Worm (Caenorhabditis elegans): ENCODE data around the gene ceh-54.

Gene ceh-54

DNA sequence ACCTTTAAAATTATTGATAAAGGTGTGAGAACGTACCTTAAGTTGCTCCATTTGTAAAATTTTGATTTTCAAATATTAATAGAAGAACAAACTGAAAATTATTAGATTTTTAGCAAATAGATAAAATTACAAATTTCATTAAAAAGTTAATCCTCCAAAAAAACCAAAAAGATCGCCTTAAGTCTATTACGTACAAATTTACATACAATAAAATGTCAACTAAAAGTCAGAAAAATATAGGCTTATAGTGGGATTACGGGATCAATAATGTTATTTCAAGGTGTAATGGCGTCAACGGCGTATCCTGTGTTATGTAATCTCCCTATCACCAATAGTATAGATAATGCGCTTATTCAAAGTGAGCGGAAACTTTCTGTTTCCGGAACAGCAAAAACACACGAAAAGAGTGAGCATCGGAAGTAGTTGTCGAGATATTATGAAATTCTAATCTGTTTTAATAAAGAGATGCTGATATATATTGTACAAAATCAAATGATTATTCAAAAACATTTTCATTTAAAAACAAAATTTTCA, at the start of gene ceh-54:
Gene ceh-54, minus strand, starts transcription at position 51 of the 534 bp plus-strand sequence.
- TF ChIP-seq egl-27 (tag; optimal IDR thresholded peaks at IDR 0.05) (no peak), snpc-4 (tag; optimal IDR thresholded peaks at IDR 0.05) (no peak), tbx-2 (tag; optimal IDR thresholded peaks at IDR 0.05) (no peak), nhr-28 (tag; optimal IDR thresholded peaks at IDR 0.05) (no peak), nhr-237 (tag; optimal IDR thresholded peaks at IDR 0.05) (no peak), ceh-82 (tag; optimal IDR thresholded peaks at IDR 0.05) (no peak), jun-1 (tag; optimal IDR thresholded peaks at IDR 0.05) (no peak), lin-39 (tag; optimal IDR thresholded peaks at IDR 0.05) (no peak), pqm-1 (tag; optimal IDR thresholded peaks at IDR 0.05) (no peak), R02D3.7 (tag; optimal IDR thresholded peaks at IDR 0.05) (no peak), nhr-43 (tag; optimal IDR thresholded peaks at IDR 0.05; ENCODE audit: poor library complexity, severe bottlenecking) (no peak), nhr-11 (tag; optimal IDR thresholded peaks at IDR 0.05) (no peak), mdl-1 (tag; optimal IDR thresholded peaks at IDR 0.05) (no peak), pha-4 (tag; optimal IDR thresholded peaks at IDR 0.05) (no peak)

- peak; percentile 4 for TF ChIP-seq jun-1 (tag; optimal IDR thresholded peaks at IDR 0.05)
- peak; percentile 2 for TF ChIP-seq nhr-43 (tag; optimal IDR thresholded peaks at IDR 0.05; ENCODE audit: poor library complexity, severe bottlenecking)
- TF ChIP-seq nhr-237 (tag; optimal IDR thresholded peaks at IDR 0.05) = no peak
- TF ChIP-seq elt-2 (tag; optimal IDR thresholded peaks at IDR 0.05) = peak; percentile 63
- TF ChIP-seq pqm-1 (tag; optimal IDR thresholded peaks at IDR 0.05) = peak; percentile 95
Measured at ce11 chrX:6240640-6241033, 46.6 kb upstream of the ceh-54 start, which contains the start of gene got-2.2. Gene got-2.2, plus strand, starts transcription at chrX:6240983.

DNA sequence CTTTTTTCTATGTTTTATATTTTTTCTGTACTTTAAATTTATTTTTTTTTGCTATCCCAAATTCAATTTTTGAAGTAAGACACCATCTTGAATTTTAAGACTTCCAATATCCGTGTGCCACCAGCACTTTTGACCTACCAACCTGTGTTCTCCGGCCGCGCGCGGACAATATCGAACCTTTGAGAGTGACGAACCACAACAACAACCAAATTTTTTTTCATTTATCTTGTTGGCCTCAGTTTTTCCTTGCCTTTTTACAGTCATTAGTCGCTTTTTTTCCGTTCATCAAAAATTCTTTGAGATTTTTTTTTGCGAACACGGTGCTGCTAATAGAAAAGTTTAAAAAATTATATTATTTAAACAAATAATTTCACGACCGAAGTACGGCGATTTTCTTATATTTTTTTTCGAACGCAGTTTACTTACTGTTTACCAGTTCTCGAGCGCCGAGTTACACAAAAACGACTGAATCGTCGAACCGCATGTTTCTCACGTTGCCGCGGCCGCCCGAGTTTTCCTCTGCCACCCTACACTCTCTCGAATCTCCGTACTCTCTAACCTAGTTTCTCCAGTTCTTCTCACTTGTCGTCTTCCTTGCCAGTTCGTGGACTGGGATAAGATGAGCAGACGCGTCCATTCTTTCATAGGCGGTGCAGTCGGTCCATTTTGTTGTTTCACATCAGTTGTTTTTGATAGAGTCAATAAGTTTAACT, 46.0 kb upstream of the ceh-54 start:
- no peak for TF ChIP-seq nhr-77 (tag; optimal IDR thresholded peaks at IDR 0.05)
- TF ChIP-seq hmg-11 (tag; optimal IDR thresholded peaks at IDR 0.05) = peak; percentile 62
- TF ChIP-seq pha-4 (tag; optimal IDR thresholded peaks at IDR 0.05) = peak; percentile 74
- TF ChIP-seq nhr-11 (tag; optimal IDR thresholded peaks at IDR 0.05) = no peak
- peak; percentile 43 for TF ChIP-seq nfya-1 (tag; optimal IDR thresholded peaks at IDR 0.05; ENCODE audit: insufficient read depth)
- peak; percentile 12 for TF ChIP-seq lin-15B (tag; optimal IDR thresholded peaks at IDR 0.05)

DNA sequence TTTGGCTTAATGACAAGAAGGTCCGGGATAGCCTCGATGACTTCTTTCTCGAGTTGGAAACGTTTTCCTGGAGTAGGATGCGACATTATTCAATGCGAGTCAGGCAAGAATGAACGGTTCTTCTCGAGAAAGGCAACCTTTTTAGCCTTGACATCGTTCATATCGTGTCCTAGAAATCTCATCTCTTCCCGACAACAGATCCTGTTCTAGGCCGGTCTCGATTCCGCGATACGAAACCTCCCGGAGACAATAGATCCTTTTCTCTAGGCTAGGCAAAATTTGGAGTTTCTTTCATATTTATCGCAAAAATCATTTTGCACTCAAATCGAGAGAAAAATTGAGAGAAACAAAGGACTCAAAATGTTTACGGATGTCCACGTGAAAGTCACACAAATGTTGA, 44.9 kb upstream of the ceh-54 start, which contains the start of gene rml-3:
Gene rml-3, minus strand, starts transcription at position 93 of the 400 bp plus-strand sequence.
- TF ChIP-seq nhr-25 (tag; optimal IDR thresholded peaks at IDR 0.05) (no peak), nhr-23 (tag; optimal IDR thresholded peaks at IDR 0.05) (peak; percentile 74), nhr-12 (tag; optimal IDR thresholded peaks at IDR 0.05) (no peak), ceh-82 (tag; optimal IDR thresholded peaks at IDR 0.05) (no peak), ceh-16 (tag; optimal IDR thresholded peaks at IDR 0.05) (no peak), fkh-2 (tag; optimal IDR thresholded peaks at IDR 0.05) (no peak), zag-1 (tag; optimal IDR thresholded peaks at IDR 0.05) (no peak)

ce11 chrX:6235443-6235842, 41.4 kb upstream of the ceh-54 start, which contains the start of gene hsp-43:
Gene hsp-43, minus strand, starts transcription at chrX:6235543.
- no peak for TF ChIP-seq elt-3 (tag; optimal IDR thresholded peaks at IDR 0.05)
- TF ChIP-seq skn-1 (tag; optimal IDR thresholded peaks at IDR 0.05) = no peak
- TF ChIP-seq fkh-10 (GFP tag; optimal IDR thresholded peaks at IDR 0.05) = no peak
- no peak for TF ChIP-seq fos-1 (tag; optimal IDR thresholded peaks at IDR 0.05)
- no peak for TF ChIP-seq nhr-77 (tag; optimal IDR thresholded peaks at IDR 0.05)
- TF ChIP-seq nhr-67 (tag; optimal IDR thresholded peaks at IDR 0.05) = no peak
- TF ChIP-seq R02D3.7 (tag; optimal IDR thresholded peaks at IDR 0.05) = no peak
- TF ChIP-seq eor-1 (tag; optimal IDR thresholded peaks at IDR 0.05) = no peak

Measured in whole organism, L3 larva.